Fruit fly (Drosophila melanogaster): ENCODE measurements around the gene CG16956.

- no peak for TF ChIP-seq CG8478 (optimal IDR thresholded peaks at IDR 0.05)
- no peak for TF ChIP-seq pan (optimal IDR thresholded peaks at IDR 0.05)
- no peak for TF ChIP-seq usp (GFP tag; optimal IDR thresholded peaks at IDR 0.05)
- no peak for TF ChIP-seq psq (optimal IDR thresholded peaks at IDR 0.05)
Observed at dm6 chr2L:13367378-13367777, 47.0 kb downstream of the CG16956 start, which contains the start of gene Tap42.

Data from whole organism.